Fruit fly (Drosophila melanogaster): ENCODE measurements around the gene CG7330.
A peak's percentile ranks its signal among the peaks of the same experiment; 100 is the strongest.

CG7330 gene

DNA sequence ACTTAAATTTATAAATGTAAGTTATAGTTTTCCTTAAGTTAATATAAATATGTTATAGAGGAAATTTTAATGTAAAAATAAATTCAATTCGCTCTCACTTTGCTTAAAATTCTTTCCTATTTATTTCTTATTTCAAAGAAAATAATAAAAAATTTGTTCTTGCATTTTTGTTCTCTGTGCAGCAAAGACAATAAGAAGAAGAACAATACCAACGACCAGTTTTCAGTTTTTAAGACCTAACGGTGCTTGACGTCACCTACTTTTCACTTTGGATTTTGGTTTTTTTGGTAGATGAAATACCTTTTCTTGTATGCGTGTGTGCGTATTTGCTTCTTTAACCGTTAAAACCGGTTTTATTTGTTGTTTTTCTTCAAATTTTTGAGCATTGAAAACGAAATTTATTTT lies 46.6 kb upstream of the CG7330 start (continued):
- no peak for TF ChIP-seq Mad (GFP tag; optimal IDR thresholded peaks at IDR 0.05)
- no peak for TF ChIP-seq Fer1 (GFP tag; optimal IDR thresholded peaks at IDR 0.05)
- no peak for TF ChIP-seq Awh (GFP tag; IDR thresholded peaks at IDR 0.05)
- no peak for TF ChIP-seq NfI (GFP tag; optimal IDR thresholded peaks at IDR 0.05)
- TF ChIP-seq btn (GFP tag; optimal IDR thresholded peaks at IDR 0.05): no peak
- TF ChIP-seq Vsx1 (GFP tag; optimal IDR thresholded peaks at IDR 0.05): no peak
- TF ChIP-seq Sox100B (GFP tag; optimal IDR thresholded peaks at IDR 0.05): peak; percentile 69
- TF ChIP-seq stwl (tag; optimal IDR thresholded peaks at IDR 0.05): no peak
- TF ChIP-seq Hsf (GFP tag; optimal IDR thresholded peaks at IDR 0.05): no peak
- TF ChIP-seq lbe (GFP tag; optimal IDR thresholded peaks at IDR 0.05): no peak
- no peak for TF ChIP-seq CG14860 (GFP tag; IDR thresholded peaks at IDR 0.05; ENCODE audit: partially characterized antibody)
- TF ChIP-seq CoRest (tag; optimal IDR thresholded peaks at IDR 0.05): peak; percentile 59
- TF ChIP-seq sens (GFP tag): peak; percentile 69
- TF ChIP-seq ash1 (GFP tag; optimal IDR thresholded peaks at IDR 0.05): no peak
- no peak for TF ChIP-seq B-H2 (GFP tag; optimal IDR thresholded peaks at IDR 0.05)
- TF ChIP-seq Hr78 (GFP tag; optimal IDR thresholded peaks at IDR 0.05): peak in 1 of 2 experiments; percentile 26
- no peak for TF ChIP-seq ems (GFP tag; optimal IDR thresholded peaks at IDR 0.05)
- no peak for TF ChIP-seq CG31224 (GFP tag; IDR thresholded peaks at IDR 0.05)
- no peak for TF ChIP-seq Nf-YA (GFP tag; IDR thresholded peaks at IDR 0.05)
- peak; percentile 51 for TF ChIP-seq CG7556 (GFP tag; optimal IDR thresholded peaks at IDR 0.05)
- TF ChIP-seq pum (GFP tag; optimal IDR thresholded peaks at IDR 0.05): no peak
- TF ChIP-seq Hr51 (GFP tag; optimal IDR thresholded peaks at IDR 0.05): peak in 1 of 2 experiments; percentile 27
- no peak for TF ChIP-seq Max (GFP tag; optimal IDR thresholded peaks at IDR 0.05)
- TF ChIP-seq fd96Cb (tag; optimal IDR thresholded peaks at IDR 0.05): peak; percentile 43
- TF ChIP-seq fru (optimal IDR thresholded peaks at IDR 0.05): no peak
- TF ChIP-seq hth (optimal IDR thresholded peaks at IDR 0.05): no peak
- TF ChIP-seq CkIIα-i1 (GFP tag; IDR thresholded peaks at IDR 0.05): no peak
- peak; percentile 52 for TF ChIP-seq CG11504 (tag; optimal IDR thresholded peaks at IDR 0.05)
- peak; percentile 39 for TF ChIP-seq cg (GFP tag; optimal IDR thresholded peaks at IDR 0.05)
- no peak for TF ChIP-seq Myb (GFP tag; optimal IDR thresholded peaks at IDR 0.05)
- TF ChIP-seq E2f2 (GFP tag; IDR thresholded peaks at IDR 0.05): no peak
- TF ChIP-seq CG12299 (tag; optimal IDR thresholded peaks at IDR 0.05): no peak
- TF ChIP-seq C15 (GFP tag; IDR thresholded peaks at IDR 0.05): no peak
- TF ChIP-seq CG10147 (GFP tag; optimal IDR thresholded peaks at IDR 0.05): no peak
- no peak for TF ChIP-seq toy (GFP tag; IDR thresholded peaks at IDR 0.05)
- no peak for TF ChIP-seq tgo (GFP tag; IDR thresholded peaks at IDR 0.05)
- no peak for TF ChIP-seq CG8359 (GFP tag; optimal IDR thresholded peaks at IDR 0.05; ENCODE audit: borderline replicate concordance)
- no peak for TF ChIP-seq Scr (GFP tag; IDR thresholded peaks at IDR 0.05; ENCODE audit: partially characterized antibody)
- TF ChIP-seq wdn (GFP tag; IDR thresholded peaks at IDR 0.05): no peak
- TF ChIP-seq crp (GFP tag; optimal IDR thresholded peaks at IDR 0.05): no peak
- TF ChIP-seq vfl (GFP tag; optimal IDR thresholded peaks at IDR 0.05): no peak
- TF ChIP-seq Bteb2 (GFP tag; optimal IDR thresholded peaks at IDR 0.05): no peak
- peak; percentile 50 for TF ChIP-seq dmrt99B (tag; optimal IDR thresholded peaks at IDR 0.05)
- TF ChIP-seq CG6254 (GFP tag; optimal IDR thresholded peaks at IDR 0.05): peak; percentile 58
- TF ChIP-seq CG17385 (GFP tag; optimal IDR thresholded peaks at IDR 0.05): peak; percentile 77
- TF ChIP-seq sqz (GFP tag; optimal IDR thresholded peaks at IDR 0.05): peak; percentile 88
- TF ChIP-seq kay (GFP tag; optimal IDR thresholded peaks at IDR 0.05): no peak
- no peak for TF ChIP-seq CG15696 (tag; optimal IDR thresholded peaks at IDR 0.05)
- TF ChIP-seq Mrtf (GFP tag; IDR thresholded peaks at IDR 0.05): no peak
- no peak for TF ChIP-seq CG18764 (GFP tag; optimal IDR thresholded peaks at IDR 0.05)
- 0 out of 2 replicates have a peak, but pooled peaks have one; percentile 32 for TF ChIP-seq stc (GFP tag; IDR thresholded peaks at IDR 0.05)
- peak; percentile 4 for TF ChIP-seq bcd (GFP tag; optimal IDR thresholded peaks at IDR 0.05)

Data from whole organism, embryonic.